Worm (Caenorhabditis elegans) whole organism, early embryonic: ENCODE measurements around the gene W03A5.6.

Experiments used
- F13C5.2 ChIP-seq: sonication (generic microtip); optimal IDR thresholded peaks from 2 replicates; lab custom pipeline; 2017; ENCODE audit warnings: mild to moderate bottlenecking, missing genetic modification characterization, inconsistent platforms, missing compliant biosample characterization
- aly-1 ChIP-seq: sonication (generic microtip); optimal IDR thresholded peaks from 2 replicates; lab custom pipeline; 2016; ENCODE audit warnings: missing genetic modification characterization, missing compliant biosample characterization
- ama-1 ChIP-seq: fragments of 150-350 bp; optimal IDR thresholded peaks from 2 replicates; lab custom pipeline; 2014
- ceh-13 ChIP-seq: fragments of 200-800 bp; sonication (Bioruptor generic); optimal IDR thresholded peaks from 2 replicates; lab custom pipeline; 2018; ENCODE audit warnings: mild to moderate bottlenecking, missing genetic modification characterization, missing compliant biosample characterization
- ceh-36 ChIP-seq: sonication (generic microtip); optimal IDR thresholded peaks from 2 replicates; lab custom pipeline; 2016; ENCODE audit warnings: missing genetic modification characterization, inconsistent platforms, missing compliant biosample characterization
- flt-1 ChIP-seq: fragments of 200-800 bp; sonication (Bioruptor generic); IDR thresholded peaks from 2 replicates; pipeline ENCODE4 v1.3.6; 2022; ENCODE audit warnings: missing genetic modification characterization, missing compliant biosample characterization
- hmbx-1 ChIP-seq: sonication (generic microtip); optimal IDR thresholded peaks from 2 replicates; lab custom pipeline; 2016; ENCODE audit warnings: mild to moderate bottlenecking, missing genetic modification characterization, missing compliant biosample characterization
- hmg-4 ChIP-seq: fragments of 200-800 bp; sonication (Bioruptor generic); optimal IDR thresholded peaks from 2 replicates; lab custom pipeline; 2018; ENCODE audit warnings: mild to moderate bottlenecking, missing genetic modification characterization, missing compliant biosample characterization
- hnd-1 ChIP-seq: sonication (generic microtip); optimal IDR thresholded peaks from 2 replicates; lab custom pipeline; 2016; ENCODE audit warnings: missing genetic modification characterization, missing compliant biosample characterization
- scrt-1 ChIP-seq: fragments of 200-800 bp; sonication (Bioruptor generic); IDR thresholded peaks from 2 replicates; pipeline ENCODE4 v1.3.6; 2022; ENCODE audit warnings: missing genetic modification characterization, missing compliant biosample characterization
- sea-1 ChIP-seq: fragments of 200-800 bp; sonication (Bioruptor generic); conservative IDR thresholded peaks from 2 replicates; pipeline ENCODE4 v1.3.6; 2022; ENCODE audit warnings: missing genetic modification characterization, missing compliant biosample characterization
- tbx-11 ChIP-seq: fragments of 200-800 bp; sonication (Bioruptor generic); IDR thresholded peaks from 2 replicates; pipeline ENCODE4 v1.3.6; 2022; ENCODE audit warnings: missing genetic modification characterization, missing compliant biosample characterization
- tbx-37 ChIP-seq: fragments of 200-800 bp; sonication (Bioruptor generic); conservative IDR thresholded peaks from 2 replicates; pipeline ENCODE4 v1.3.6; 2022; ENCODE audit warnings: missing genetic modification reagents, missing genetic modification characterization, missing compliant biosample characterization

DNA sequence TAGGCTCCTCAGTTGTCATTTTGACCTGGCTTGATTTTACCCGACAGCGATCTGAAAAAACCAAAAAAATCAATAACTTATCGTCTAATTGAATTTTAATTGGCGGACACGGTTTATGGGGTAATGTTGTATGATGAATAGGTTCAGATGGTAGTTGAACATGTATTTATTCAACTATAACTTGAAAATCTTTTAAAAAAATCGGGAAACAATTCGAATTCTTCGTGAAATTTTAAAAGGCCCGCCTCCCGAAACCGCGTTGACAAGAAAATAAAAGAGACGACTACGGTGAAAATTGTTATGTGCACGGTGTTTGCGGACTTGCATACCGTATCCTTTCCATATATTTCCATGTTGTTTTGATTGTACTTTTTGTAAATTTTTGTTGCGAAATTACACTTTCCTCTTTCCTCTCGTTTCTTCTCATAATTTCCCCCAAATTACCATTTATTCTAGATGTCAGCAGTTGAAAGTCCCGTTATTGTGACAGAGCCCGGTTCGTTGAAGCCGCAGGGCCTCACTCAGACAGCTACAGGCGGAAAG lies 2.3 kb upstream of the W03A5.6 start, which contains the start of the genes T24G10.2 and disl-2:
- TF ChIP-seq hnd-1 (no peak), flt-1 (no peak), tbx-37 (GFP tag; lab: Robert Waterston, UW) (no peak), tbx-11 (GFP tag; lab: Robert Waterston, UW) (no peak), sea-1 (GFP tag; lab: Robert Waterston, UW) (no peak), F13C5.2 (tag; lab: Kevin White, UChicago) (peak; percentile 41), hmg-4 (GFP tag; lab: Kevin White, UChicago) (no peak), ama-1 (lab: Kevin White, UChicago) (no peak), aly-1 (tag; lab: Kevin White, UChicago) (no peak), ceh-13 (no peak), hmbx-1 (no peak), ceh-36 (tag; lab: Kevin White, UChicago) (no peak), scrt-1 (no peak)
